Worm (Caenorhabditis elegans) whole organism, late embryonic: ENCODE measurements around the gene pfd-2.

Experiments
- F13H6.1 ChIP-seq: sonication (generic microtip); optimal IDR thresholded peaks from 2 replicates; lab custom pipeline; 2016; ENCODE audit warnings: missing genetic modification characterization, missing compliant biosample characterization
- ceh-14 ChIP-seq: sonication (generic microtip); optimal IDR thresholded peaks from 2 replicates; lab custom pipeline; 2016; ENCODE audit warnings: missing genotype, missing genetic modification characterization, missing compliant biosample characterization
- ceh-19 ChIP-seq: fragments of 200-800 bp; sonication (Bioruptor generic); optimal IDR thresholded peaks from 2 replicates; lab custom pipeline; 2018; ENCODE audit warnings: mild to moderate bottlenecking, missing genetic modification characterization, missing compliant biosample characterization
- ceh-2 ChIP-seq: sonication (generic microtip); optimal IDR thresholded peaks from 2 replicates; lab custom pipeline; 2016; ENCODE audit warnings: missing genotype, missing genetic modification characterization, missing compliant biosample characterization
- ceh-22 ChIP-seq: sonication (generic microtip); optimal IDR thresholded peaks from 2 replicates; lab custom pipeline; 2017; ENCODE audit warnings: missing biosample characterization, missing genetic modification characterization
- ceh-24 ChIP-seq: sonication (generic microtip); optimal IDR thresholded peaks from 2 replicates; lab custom pipeline; 2016; ENCODE audit warnings: mild to moderate bottlenecking, missing genetic modification characterization, missing compliant biosample characterization
- ceh-31 ChIP-seq: sonication (generic microtip); optimal IDR thresholded peaks from 2 replicates; lab custom pipeline; 2016; ENCODE audit warnings: missing genetic modification characterization, missing compliant biosample characterization
- ceh-34 ChIP-seq: sonication (generic microtip); optimal IDR thresholded peaks from 2 replicates; lab custom pipeline; 2016; ENCODE audit warnings: mild to moderate bottlenecking, missing genetic modification characterization, missing compliant biosample characterization
- dve-1 ChIP-seq: sonication (generic microtip); optimal IDR thresholded peaks from 2 replicates; lab custom pipeline; 2017; ENCODE audit warnings: antibody characterized with exemption, mild to moderate bottlenecking, missing genetic modification characterization, missing compliant biosample characterization
- elt-4 ChIP-seq: sonication (generic microtip); optimal IDR thresholded peaks from 2 replicates; lab custom pipeline; 2016; ENCODE audit warnings: missing genetic modification characterization, missing compliant biosample characterization
- eyg-1 ChIP-seq: sonication (generic microtip); optimal IDR thresholded peaks from 2 replicates; lab custom pipeline; 2016; ENCODE audit warnings: missing genotype, missing genetic modification characterization, missing compliant biosample characterization
- fax-1 ChIP-seq: sonication (generic microtip); optimal IDR thresholded peaks from 2 replicates; lab custom pipeline; 2016; ENCODE audit warnings: missing genotype, missing genetic modification characterization, missing compliant biosample characterization
- fkh-10 ChIP-seq: fragments of 150-350 bp; optimal IDR thresholded peaks from 2 replicates; lab custom pipeline; 2014; ENCODE audit warnings: missing biosample characterization, missing genetic modification reagents, missing genetic modification characterization
- fkh-6 ChIP-seq: sonication (generic microtip); optimal IDR thresholded peaks from 2 replicates; lab custom pipeline; 2016; ENCODE audit warnings: missing genetic modification characterization, missing compliant biosample characterization
- hlh-6 ChIP-seq: sonication (generic microtip); optimal IDR thresholded peaks from 2 replicates; lab custom pipeline; 2016; ENCODE audit warnings: missing genotype, missing genetic modification characterization, missing compliant biosample characterization
- mec-3 ChIP-seq: sonication (generic microtip); optimal IDR thresholded peaks from 2 replicates; lab custom pipeline; 2016; ENCODE audit warnings: borderline replicate concordance, missing genetic modification characterization, missing compliant biosample characterization
- nfya-1 ChIP-seq: sonication (generic microtip); optimal IDR thresholded peaks from 2 replicates; lab custom pipeline; 2017; ENCODE audit warnings: missing genetic modification characterization, mild to moderate bottlenecking, missing compliant biosample characterization, antibody characterized with exemption, moderate library complexity
- odd-2 ChIP-seq: sonication (generic microtip); optimal IDR thresholded peaks from 2 replicates; lab custom pipeline; 2017; ENCODE audit warnings: antibody characterized with exemption, mild to moderate bottlenecking, missing genetic modification characterization, missing compliant biosample characterization
- pag-3 ChIP-seq: sonication (generic microtip); optimal IDR thresholded peaks from 2 replicates; lab custom pipeline; 2016; ENCODE audit warnings: missing compliant biosample characterization, missing genetic modification characterization, borderline replicate concordance
- pat-9 ChIP-seq: fragments of 200-800 bp; sonication (Bioruptor generic); optimal IDR thresholded peaks from 2 replicates; lab custom pipeline; 2018; ENCODE audit warnings: mild to moderate bottlenecking, missing genetic modification characterization, moderate library complexity, missing compliant biosample characterization
- pax-1 ChIP-seq: fragments of 150-350 bp; optimal IDR thresholded peaks from 2 replicates; lab custom pipeline; 2014; ENCODE audit warnings: missing biosample characterization, missing genetic modification characterization
- pha-2 ChIP-seq: sonication (generic microtip); optimal IDR thresholded peaks from 2 replicates; lab custom pipeline; 2017; ENCODE audit warnings: mild to moderate bottlenecking, missing genetic modification characterization, missing compliant biosample characterization
- pqm-1 ChIP-seq: sonication (generic microtip); optimal IDR thresholded peaks from 2 replicates; lab custom pipeline; 2016; ENCODE audit warnings: missing genetic modification characterization, missing compliant biosample characterization
- ref-2 ChIP-seq: sonication (generic microtip); optimal IDR thresholded peaks from 2 replicates; lab custom pipeline; 2016; ENCODE audit warnings: missing genetic modification characterization, missing compliant biosample characterization
- rnt-1 ChIP-seq: sonication (generic microtip); optimal IDR thresholded peaks from 2 replicates; lab custom pipeline; 2016; ENCODE audit warnings: missing genetic modification characterization, missing compliant biosample characterization
- sdc-2 ChIP-seq: sonication (generic microtip); optimal IDR thresholded peaks from 2 replicates; lab custom pipeline; 2016; ENCODE audit warnings: missing genotype, missing genetic modification characterization, missing compliant biosample characterization
- unc-3 ChIP-seq, 2 experiments: fragments of 200-800 bp in 1 of 2; sonication (Bioruptor generic) in 1 of 2; sonication (generic microtip) in 1 of 2; conservative IDR thresholded peaks in 1 of 2; optimal IDR thresholded peaks in 1 of 2; 2 replicates each; pipeline versions ENCODE4 v1.3.6 to Lab custom; 2016 to 2022; ENCODE audit warnings: missing compliant biosample characterization in 2 of 2, missing genetic modification characterization in 2 of 2, missing genetic modification reagents in 1 of 2
- unc-55 ChIP-seq: sonication (generic microtip); optimal IDR thresholded peaks from 2 replicates; lab custom pipeline; 2017; ENCODE audit warnings: missing biosample characterization, missing genetic modification reagents, missing genetic modification characterization
- unc-86 ChIP-seq: sonication (generic microtip); optimal IDR thresholded peaks from 2 replicates; lab custom pipeline; 2016; ENCODE audit warnings: missing genetic modification characterization, missing compliant biosample characterization
- zip-5 ChIP-seq: sonication (generic microtip); optimal IDR thresholded peaks from 2 replicates; lab custom pipeline; 2016; ENCODE audit warnings: missing genetic modification characterization, missing compliant biosample characterization
- ztf-16 ChIP-seq: sonication (generic microtip); optimal IDR thresholded peaks from 2 replicates; lab custom pipeline; 2017; ENCODE audit warnings: missing genetic modification characterization, missing compliant biosample characterization

Gene pfd-2

ce11 chrII:4299227-4299703 lies 27.3 kb upstream of the pfd-2 start, which contains the start of gene sco-1 (continued):
- TF ChIP-seq fkh-10 (no peak), pqm-1 (tag; lab: Kevin White, UChicago) (peak; percentile 48), eyg-1 (tag; lab: Kevin White, UChicago) (no peak), ztf-16 (tag; lab: Kevin White, UChicago) (peak; percentile 41), sdc-2 (no peak), unc-55 (GFP tag; lab: Kevin White, UChicago) (peak; percentile 63), mec-3 (tag; lab: Kevin White, UChicago) (peak; percentile 48), unc-86 (no peak), ceh-22 (tag; lab: Kevin White, UChicago) (no peak), pax-1 (tag; lab: Kevin White, UChicago) (peak; percentile 83), hlh-6 (tag; lab: Kevin White, UChicago) (no peak), nfya-1 (tag; lab: Kevin White, UChicago) (peak; percentile 83), ceh-14 (peak; percentile 71), rnt-1 (tag; lab: Kevin White, UChicago) (peak; percentile 83), fkh-6 (tag; lab: Kevin White, UChicago) (no peak), ceh-31 (peak; percentile 95), odd-2 (no peak)

DNA sequence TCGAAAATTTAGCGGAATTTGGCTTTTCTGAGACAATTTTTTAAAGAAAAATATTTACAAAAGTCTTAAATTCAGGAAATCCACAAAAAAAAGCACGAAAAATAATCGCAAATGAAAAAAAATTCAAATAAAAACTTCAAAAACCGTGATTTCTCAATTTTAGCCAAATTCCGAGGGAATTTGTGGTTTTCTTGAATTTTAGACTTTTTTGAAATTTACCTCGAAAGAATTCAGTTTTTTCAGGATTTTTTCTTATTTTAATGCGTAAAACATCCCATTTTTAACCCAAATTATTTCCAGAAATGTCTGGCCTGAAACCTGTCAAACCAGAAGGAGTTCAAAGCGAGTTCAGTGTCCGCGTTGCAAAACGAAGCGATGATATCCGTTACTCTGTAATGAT lies 25.2 kb upstream of the pfd-2 start, which contains the start of gene gtf-2F1:
gtf-2F1 (plus strand) TSS at position 301 of the 400 bp plus-strand sequence.
- no peak for TF ChIP-seq pha-2 (tag; lab: Kevin White, UChicago)
- TF ChIP-seq zip-5 (tag; lab: Kevin White, UChicago) = no peak
- TF ChIP-seq ceh-31 = no peak
- TF ChIP-seq pat-9 = no peak
- TF ChIP-seq hlh-6 (tag; lab: Kevin White, UChicago) = no peak
- no peak for TF ChIP-seq F13H6.1 (tag; lab: Kevin White, UChicago)
- TF ChIP-seq ceh-19 (GFP tag; lab: Kevin White, UChicago) = no peak
- no peak for TF ChIP-seq fax-1
- TF ChIP-seq ceh-34 (tag; lab: Kevin White, UChicago) = no peak
- TF ChIP-seq ref-2 (tag; lab: Kevin White, UChicago) = no peak
- no peak for TF ChIP-seq elt-4 (tag; lab: Kevin White, UChicago)
- no peak for TF ChIP-seq ceh-2 (tag; lab: Kevin White, UChicago)

DNA sequence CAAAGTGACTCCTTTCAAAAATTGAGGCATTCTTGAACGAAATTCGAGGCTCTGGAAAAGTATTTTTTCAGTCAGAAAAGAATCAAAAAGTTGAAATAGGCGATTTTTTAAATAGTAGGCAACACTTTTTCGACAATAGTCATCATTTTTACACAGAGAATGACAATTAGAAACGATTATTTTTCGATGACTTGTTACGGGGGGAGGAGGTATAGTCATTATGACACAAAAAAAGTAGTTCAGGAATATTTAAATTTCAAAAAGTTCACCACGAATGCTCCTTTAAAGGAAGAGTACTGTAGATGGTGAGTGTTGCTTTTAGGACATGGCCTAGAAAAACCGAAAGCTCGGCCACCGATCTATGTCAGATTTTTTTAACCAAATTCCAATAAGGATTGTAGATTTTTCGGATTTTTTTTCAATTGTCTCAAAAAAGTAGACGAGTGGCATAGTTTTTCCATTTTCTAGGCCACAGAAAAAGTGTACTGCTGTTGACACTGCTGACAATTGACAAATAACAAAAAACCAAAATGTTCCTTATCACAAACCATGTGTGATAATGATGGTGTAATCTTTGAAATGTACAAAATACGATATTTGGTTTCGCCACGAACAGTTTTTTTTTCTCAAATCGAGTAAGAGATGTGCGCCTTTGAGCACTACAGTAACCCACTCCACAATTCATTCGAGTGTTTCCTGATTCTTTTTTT lies 19.4 kb upstream of the pfd-2 start, which contains the start of gene Y52E8A.3:
Y52E8A.3 (minus strand) TSS at position 51 of the 710 bp plus-strand sequence.
- TF ChIP-seq ceh-24 (no peak), ceh-22 (tag; lab: Kevin White, UChicago) (no peak), pag-3 (no peak), unc-3 (GFP tag; conservative IDR thresholded peaks at IDR 0.05; lab: Robert Waterston, UW) (no peak), unc-3 (tag; optimal IDR thresholded peaks at IDR 0.05; lab: Kevin White, UChicago) (no peak), hlh-6 (tag; lab: Kevin White, UChicago) (no peak), elt-4 (tag; lab: Kevin White, UChicago) (no peak)

DNA sequence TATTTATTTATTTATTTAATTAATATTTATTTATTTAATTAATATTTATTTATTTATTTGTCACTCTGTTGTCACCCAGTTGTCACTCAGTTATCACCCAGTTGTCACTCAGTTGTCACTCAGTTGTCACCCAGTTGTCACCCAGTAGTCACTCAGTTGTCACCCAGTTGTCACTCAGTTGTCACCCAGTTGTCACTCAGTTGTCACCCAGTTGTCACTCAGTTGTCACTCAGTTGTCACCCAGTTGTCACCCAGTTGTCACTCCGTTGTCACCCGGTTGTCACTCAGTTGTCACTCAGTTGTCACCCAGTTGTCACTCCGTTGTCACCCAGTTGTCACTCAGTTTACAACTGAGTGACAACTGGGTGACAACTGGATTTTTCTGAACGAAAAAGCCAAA lies 17.4 kb upstream of the pfd-2 start:
- TF ChIP-seq unc-55 (GFP tag; lab: Kevin White, UChicago) = peak; percentile 76

DNA sequence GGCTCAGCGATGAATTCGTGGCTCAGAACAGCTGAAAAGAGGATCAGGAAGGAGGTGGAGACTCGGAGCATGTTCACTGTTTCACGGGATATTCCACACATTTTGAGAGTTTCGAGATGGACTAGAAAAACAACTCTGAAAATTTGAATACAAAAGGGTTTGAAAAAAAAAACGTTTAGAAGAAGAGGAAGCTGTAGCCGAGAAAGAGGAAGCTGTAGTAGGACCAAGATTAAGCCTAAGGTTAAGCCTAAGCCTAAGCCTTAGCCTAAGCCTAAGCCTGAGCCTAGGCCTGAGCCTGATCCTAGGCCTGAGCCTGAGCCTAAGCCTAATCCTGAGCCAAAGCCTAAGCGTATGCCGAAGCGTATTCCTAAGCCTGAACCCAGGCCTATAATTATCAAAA lies 14.4 kb upstream of the pfd-2 start, which contains the start of gene plep-1:
plep-1 (minus strand) TSS at position 101 of the 400 bp plus-strand sequence.
- TF ChIP-seq dve-1 (tag; lab: Kevin White, UChicago) (peak; percentile 40), ceh-14 (no peak)
